Fruit fly (Drosophila melanogaster): ENCODE results near the gene pths.
A peak's percentile ranks its signal among the peaks of the same experiment; 100 is the strongest.

pths gene

DNA sequence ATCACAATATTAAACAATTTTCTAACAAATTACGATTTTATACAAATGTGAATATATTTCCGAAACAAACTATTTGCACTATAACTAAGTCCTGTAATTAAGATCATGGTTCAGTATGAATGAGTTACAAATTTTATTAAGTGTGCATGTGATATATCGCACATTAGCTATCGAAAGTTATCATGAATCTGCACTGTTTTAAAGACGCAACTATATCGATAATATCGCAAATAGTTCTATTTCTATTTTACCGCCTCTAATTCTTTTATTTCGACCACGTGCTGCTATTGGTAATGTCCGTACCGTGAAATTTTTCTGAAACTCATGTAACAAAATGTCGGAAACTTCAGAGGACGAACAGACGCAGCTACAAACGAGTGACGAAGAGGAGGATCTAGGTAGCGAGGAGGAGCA lies at the start of gene pths:
TSS of gene pths (plus strand) at position 258 of the 414 bp plus-strand sequence.
- no peak for TF ChIP-seq Myc (optimal IDR thresholded peaks at IDR 0.05)

DNA sequence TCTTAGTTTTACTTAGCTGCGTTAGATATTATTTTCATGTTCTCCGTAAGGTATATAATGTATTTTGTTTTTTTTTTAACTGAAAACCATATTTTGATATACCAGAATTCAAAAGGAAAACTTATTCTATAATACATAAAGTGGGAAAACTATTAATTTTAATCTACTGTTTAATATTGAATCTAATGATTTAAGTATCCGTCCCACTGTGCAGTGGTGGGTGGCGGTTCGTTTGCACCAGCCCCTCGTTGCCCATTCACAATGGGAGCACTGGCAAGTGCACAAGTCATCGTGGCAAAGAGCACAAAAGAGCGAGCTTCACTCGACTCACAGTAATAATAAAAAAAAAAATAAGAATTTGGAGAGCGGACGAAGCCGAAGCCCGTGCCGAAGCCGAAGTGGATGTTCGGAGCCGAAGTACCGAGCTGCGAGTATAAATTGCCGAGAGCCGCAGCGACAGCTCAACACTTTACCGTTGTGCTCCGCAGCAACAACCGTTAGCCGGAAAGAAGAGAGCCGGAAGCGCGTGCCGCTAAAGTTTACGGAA lies 46.5 kb upstream of the pths start, which contains the start of gene CG34136:
TSS of gene CG34136 (plus strand) at position 475 of the 547 bp plus-strand sequence.
- TF ChIP-seq psq (optimal IDR thresholded peaks at IDR 0.05) (no peak), Sin3A (optimal IDR thresholded peaks at IDR 0.05) (no peak), Myc (optimal IDR thresholded peaks at IDR 0.05) (no peak), ttk (optimal IDR thresholded peaks at IDR 0.05) (no peak), h (optimal IDR thresholded peaks at IDR 0.05) (no peak), insv (optimal IDR thresholded peaks at IDR 0.05) (no peak)

DNA sequence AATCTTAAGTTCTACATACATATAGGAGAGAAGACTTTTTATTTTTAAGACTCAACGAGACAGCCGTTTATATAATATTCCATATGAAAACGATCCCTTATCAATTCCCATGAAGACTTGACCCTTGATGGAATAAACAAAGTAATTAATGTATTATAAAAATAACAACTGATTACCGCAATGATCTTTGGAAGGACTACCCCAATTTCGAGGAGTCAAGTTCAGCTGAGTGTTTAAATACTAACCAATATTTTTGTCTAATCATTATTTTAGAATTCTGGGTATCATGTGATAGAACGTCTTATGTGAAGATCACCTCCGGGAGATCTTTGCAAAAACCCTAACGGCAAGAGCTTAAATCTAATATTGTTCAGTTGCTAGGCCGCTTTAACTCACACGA lies 45.2 kb upstream of the pths start:
- TF ChIP-seq insv (optimal IDR thresholded peaks at IDR 0.05) = no peak
- no peak for TF ChIP-seq h (optimal IDR thresholded peaks at IDR 0.05)
- TF ChIP-seq Myc (optimal IDR thresholded peaks at IDR 0.05) = no peak
- TF ChIP-seq psq (optimal IDR thresholded peaks at IDR 0.05) = no peak
- TF ChIP-seq ttk (optimal IDR thresholded peaks at IDR 0.05) = no peak
- no peak for TF ChIP-seq Sin3A (optimal IDR thresholded peaks at IDR 0.05)

DNA sequence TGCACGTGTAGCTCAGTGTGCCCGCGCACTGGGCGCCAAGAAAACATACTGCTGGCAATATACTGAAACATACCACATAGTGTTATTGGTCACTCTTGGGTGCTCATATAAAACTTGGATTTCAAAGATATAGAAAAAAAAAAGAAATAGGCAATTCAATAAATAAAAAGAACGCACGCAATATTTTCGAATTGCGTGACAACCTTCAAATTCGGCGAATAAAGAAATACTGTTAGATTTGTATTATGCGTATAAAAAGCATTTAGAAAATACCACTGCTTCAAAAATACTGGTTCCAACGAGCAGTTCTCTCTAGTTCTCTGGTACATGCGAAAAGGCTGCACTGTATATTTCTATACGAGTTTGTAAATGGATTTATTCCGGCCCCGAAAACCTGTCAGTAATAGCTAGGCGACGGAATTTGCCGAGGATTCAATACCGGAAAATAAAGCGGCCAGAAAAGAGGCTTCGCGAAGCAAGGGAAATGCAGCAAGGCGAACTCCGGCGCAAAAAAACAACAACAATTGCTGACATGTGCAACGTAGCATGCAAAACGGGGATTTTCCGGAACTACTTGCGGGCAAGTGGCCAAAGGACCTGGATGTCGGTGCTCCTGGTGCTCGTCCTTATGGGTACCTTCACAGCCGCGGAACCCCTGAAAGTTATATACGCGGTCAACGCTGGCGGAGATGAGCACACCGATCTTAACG lies 40.5 kb upstream of the pths start, which contains the start of gene CG9257:
TSS of gene CG9257 (plus strand) at position 345 of the 710 bp plus-strand sequence.
- TF ChIP-seq ttk (optimal IDR thresholded peaks at IDR 0.05) (no peak), Sin3A (optimal IDR thresholded peaks at IDR 0.05) (no peak), psq (optimal IDR thresholded peaks at IDR 0.05) (no peak), Myc (optimal IDR thresholded peaks at IDR 0.05) (no peak), insv (optimal IDR thresholded peaks at IDR 0.05) (no peak), h (optimal IDR thresholded peaks at IDR 0.05) (no peak)

DNA sequence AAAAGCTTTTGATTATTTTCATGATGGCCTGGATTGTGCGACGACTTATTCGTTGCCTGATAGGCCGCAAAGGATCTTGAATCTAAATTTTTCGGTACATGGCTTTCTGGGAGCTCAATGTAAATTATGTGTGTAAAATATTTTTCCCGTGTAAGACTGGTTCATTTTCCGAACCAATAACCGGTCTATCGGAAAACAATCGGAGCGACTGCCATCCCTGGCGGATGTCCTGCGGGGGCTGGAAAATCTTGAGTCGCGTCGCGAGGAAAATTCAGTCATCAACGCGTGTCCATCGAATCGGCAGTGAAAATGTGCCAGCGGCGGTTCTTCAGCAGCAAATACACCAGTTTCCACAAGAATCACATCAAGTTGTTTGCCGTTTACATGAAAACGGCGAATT lies 38.7 kb upstream of the pths start, which contains the start of the genes CG46307 and Nhe2:
TSS of gene CG46307 (plus strand) at position 243 of the 400 bp plus-strand sequence.
TSS of gene Nhe2 (plus strand) at position 243 of the 400 bp plus-strand sequence.
- TF ChIP-seq ttk (optimal IDR thresholded peaks at IDR 0.05) (no peak), h (optimal IDR thresholded peaks at IDR 0.05) (no peak), insv (optimal IDR thresholded peaks at IDR 0.05) (no peak), Sin3A (optimal IDR thresholded peaks at IDR 0.05) (no peak), Myc (optimal IDR thresholded peaks at IDR 0.05) (no peak), psq (optimal IDR thresholded peaks at IDR 0.05) (no peak)

DNA sequence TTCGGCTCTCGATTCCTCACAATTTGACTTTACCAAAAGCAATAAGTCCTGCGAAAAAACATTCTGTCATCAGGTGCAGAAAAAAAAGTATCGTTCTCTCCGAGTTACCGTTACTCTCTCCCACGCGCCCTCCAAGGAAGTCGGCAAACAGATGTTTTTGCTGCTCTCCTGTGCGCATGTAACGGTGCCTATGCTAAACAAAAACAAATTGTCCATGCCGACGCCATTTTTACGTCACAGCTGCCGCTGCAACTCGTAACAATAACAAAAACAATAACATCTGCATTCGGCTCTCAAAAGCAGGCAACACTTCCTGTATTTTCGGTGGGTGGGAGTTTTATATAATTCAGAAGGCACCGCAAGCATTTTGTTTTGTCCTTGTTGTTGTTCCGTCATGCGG lies 37.9 kb upstream of the pths start:
- no peak for TF ChIP-seq ttk (optimal IDR thresholded peaks at IDR 0.05)
- no peak for TF ChIP-seq Myc (optimal IDR thresholded peaks at IDR 0.05)
- TF ChIP-seq h (optimal IDR thresholded peaks at IDR 0.05) = no peak
- no peak for TF ChIP-seq insv (optimal IDR thresholded peaks at IDR 0.05)

DNA sequence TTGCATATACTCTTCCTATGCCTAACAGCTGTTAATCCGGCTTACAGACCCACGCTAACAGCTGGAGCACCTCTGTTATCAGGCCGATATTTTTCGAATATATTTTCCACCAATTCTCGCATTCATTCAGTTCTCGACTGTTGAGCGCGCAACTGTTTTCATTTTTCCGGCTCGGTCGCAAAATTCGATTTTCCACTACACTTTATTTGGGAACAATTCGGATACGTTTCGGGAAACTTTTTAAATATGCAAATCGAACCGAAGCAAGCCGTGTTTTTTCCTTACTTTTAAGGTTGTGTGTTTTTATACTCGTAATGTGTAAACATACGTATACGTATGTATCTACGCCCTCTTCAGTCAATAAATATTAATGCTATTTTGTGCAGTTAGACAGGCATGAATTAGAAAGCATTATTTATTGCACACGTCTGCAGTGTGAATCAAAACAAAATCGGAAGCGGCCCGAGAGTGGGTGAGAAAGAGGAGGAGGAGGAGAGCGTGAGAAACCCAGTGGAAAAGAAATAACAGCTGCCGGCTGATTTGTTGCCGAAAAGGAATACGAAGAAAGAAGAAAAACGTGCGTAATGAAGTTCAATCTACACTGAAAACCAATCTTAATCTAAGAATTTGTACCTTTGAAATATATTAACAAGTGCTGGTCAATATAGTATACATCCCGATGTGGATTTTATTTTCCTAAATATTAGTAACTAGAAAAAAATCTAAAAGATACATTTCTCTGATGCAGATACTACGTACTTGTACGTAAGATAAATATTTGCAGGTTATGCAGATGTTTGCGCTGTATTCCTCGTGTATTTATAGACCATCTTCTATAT lies 35.2 kb upstream of the pths start:
- TF ChIP-seq Myc (optimal IDR thresholded peaks at IDR 0.05) (no peak), psq (optimal IDR thresholded peaks at IDR 0.05) (peak; percentile 80)

DNA sequence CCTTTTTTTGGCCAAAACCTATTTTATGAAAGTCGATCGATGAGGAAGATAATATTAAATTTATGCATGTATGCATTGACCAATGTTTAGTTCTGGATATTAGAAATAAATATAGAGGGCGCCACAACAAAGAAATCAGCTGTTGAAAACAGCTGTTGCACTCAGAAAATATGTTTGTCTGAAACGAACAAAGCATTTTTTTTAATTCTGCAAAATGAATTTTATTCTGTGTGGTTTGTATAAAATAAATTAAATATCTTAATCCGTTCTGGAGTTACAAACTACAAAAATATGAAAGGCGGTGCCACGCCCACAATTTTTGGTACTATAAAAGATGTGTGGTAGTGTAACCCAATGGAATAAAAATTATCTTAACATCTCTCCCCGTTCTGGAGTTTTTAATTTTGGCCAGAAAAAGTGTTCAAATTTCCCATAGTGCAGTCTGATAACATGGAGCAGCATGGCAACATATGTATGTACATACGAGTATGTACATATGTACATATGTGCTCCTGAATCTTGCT lies 34.2 kb upstream of the pths start:
- TF ChIP-seq insv (optimal IDR thresholded peaks at IDR 0.05) = no peak

DNA sequence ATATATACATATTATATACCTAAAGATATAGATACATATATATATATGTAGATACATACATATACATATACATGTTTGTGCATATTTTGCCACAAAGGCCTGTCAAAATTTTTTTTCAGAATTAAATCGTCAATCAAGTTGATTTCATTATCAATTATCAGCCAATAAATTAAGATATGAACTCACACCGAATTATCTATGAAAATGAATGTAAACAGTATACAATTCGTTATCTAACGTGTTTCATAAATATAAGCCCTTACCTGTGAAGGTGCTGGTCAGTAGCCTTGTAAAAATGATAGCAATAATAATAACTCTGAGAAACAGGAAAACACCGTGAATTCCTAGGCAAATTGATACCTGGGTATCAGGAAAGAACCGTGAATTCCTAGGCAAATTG lies 33.3 kb upstream of the pths start:
- TF ChIP-seq Sin3A (optimal IDR thresholded peaks at IDR 0.05) (no peak), Myc (optimal IDR thresholded peaks at IDR 0.05) (no peak), psq (optimal IDR thresholded peaks at IDR 0.05) (no peak), h (optimal IDR thresholded peaks at IDR 0.05) (no peak), ttk (optimal IDR thresholded peaks at IDR 0.05) (no peak), insv (optimal IDR thresholded peaks at IDR 0.05) (no peak)

DNA sequence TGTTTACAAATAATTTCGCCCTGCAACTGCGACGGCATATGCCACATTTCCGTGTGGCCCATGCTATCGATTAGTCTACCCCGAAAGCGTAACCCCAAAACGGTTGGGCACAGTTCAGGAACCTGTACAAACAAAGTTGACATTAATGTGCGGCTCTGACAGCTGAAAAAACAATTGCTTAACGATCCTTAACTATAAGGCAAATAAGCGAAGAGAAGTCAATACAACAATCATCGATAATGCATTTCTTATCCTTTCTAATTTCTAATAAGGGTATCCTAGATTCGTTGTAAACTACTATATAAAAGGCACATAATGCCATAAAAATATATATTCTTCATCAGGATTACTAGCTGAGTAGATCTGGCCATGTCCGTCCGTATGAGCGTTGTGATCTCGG lies 31.2 kb upstream of the pths start:
- TF ChIP-seq insv (optimal IDR thresholded peaks at IDR 0.05) (no peak), h (optimal IDR thresholded peaks at IDR 0.05) (no peak), psq (optimal IDR thresholded peaks at IDR 0.05) (no peak), Myc (optimal IDR thresholded peaks at IDR 0.05) (no peak), ttk (optimal IDR thresholded peaks at IDR 0.05) (no peak), Sin3A (optimal IDR thresholded peaks at IDR 0.05) (no peak)

DNA sequence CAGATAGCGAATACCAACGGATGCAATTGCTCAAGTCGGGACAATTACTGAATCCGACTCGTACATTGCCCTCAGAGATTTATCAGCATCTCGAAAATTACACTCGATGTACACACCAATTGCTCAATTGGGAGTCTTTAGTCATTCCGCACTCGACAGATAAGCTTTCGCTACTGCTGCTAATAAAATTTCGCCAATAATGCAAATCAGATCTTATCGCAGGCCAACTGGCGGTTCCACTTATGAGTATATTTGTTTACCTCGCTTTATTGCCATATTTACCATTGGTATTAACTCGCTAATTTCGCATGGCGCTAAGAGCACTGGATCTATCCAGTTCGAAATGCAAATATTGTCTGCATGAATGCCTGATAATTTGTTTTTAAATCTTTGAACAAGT lies 29.5 kb upstream of the pths start:
- TF ChIP-seq insv (optimal IDR thresholded peaks at IDR 0.05) (no peak), psq (optimal IDR thresholded peaks at IDR 0.05) (no peak), Sin3A (optimal IDR thresholded peaks at IDR 0.05) (no peak), Myc (optimal IDR thresholded peaks at IDR 0.05) (no peak), ttk (optimal IDR thresholded peaks at IDR 0.05) (no peak), h (optimal IDR thresholded peaks at IDR 0.05) (no peak)

DNA sequence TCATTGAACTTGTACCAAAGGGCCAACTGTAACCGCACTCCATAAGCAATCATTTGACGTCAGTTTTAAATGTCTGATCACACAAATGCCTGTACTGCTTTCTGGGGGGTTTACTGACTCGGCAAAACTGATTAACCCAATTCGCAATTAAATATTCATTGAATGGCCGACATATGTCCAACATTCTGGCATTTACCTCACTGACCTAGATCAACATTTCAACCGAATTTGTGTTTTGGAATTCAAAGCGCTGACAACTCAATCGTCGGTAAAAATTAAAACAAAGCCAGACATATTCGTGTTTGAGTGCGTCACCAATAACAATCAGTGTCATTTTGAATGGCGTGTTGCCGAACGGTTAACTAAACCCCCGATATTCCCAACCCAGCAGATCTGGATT lies 27.3 kb upstream of the pths start:
- TF ChIP-seq Sin3A (optimal IDR thresholded peaks at IDR 0.05) = no peak
- no peak for TF ChIP-seq h (optimal IDR thresholded peaks at IDR 0.05)
- TF ChIP-seq Myc (optimal IDR thresholded peaks at IDR 0.05) = no peak
- TF ChIP-seq insv (optimal IDR thresholded peaks at IDR 0.05) = no peak
- no peak for TF ChIP-seq ttk (optimal IDR thresholded peaks at IDR 0.05)
- no peak for TF ChIP-seq psq (optimal IDR thresholded peaks at IDR 0.05)

Measured in Kc167 (cell line).